Fruit fly (Drosophila melanogaster): ENCODE measurements around the gene CG34148.

dm6 chr3R:21871348-21871940 lies 7.0 kb downstream of the CG34148 start:
- TF ChIP-seq Hr96 (GFP tag; optimal IDR thresholded peaks at IDR 0.05), result no peak
- TF ChIP-seq CG14711 (tag; optimal IDR thresholded peaks at IDR 0.05), result no peak
- peak; percentile 52 for TF ChIP-seq cic (GFP tag; optimal IDR thresholded peaks at IDR 0.05)
- no peak for TF ChIP-seq CG5204 (GFP tag; optimal IDR thresholded peaks at IDR 0.05)
- TF ChIP-seq cnc (optimal IDR thresholded peaks at IDR 0.05), result no peak
- TF ChIP-seq CG33017 (tag; optimal IDR thresholded peaks at IDR 0.05), result no peak
- no peak for TF ChIP-seq tj (GFP tag; optimal IDR thresholded peaks at IDR 0.05)
- no peak for TF ChIP-seq Mnt (GFP tag; optimal IDR thresholded peaks at IDR 0.05)
